Worm (Caenorhabditis elegans) whole organism, L4/young adult: Measurements from ENCODE around the gene srlf-11.

ENCODE experiments used
- dao-5 ChIP-seq: sonication (generic microtip); optimal IDR thresholded peaks from 2 replicates; lab custom pipeline; 2016; ENCODE audit warnings: missing genotype, missing genetic modification characterization, moderate library complexity, missing compliant biosample characterization
- him-1 ChIP-seq: sonication (generic microtip); optimal IDR thresholded peaks from 2 replicates; lab custom pipeline; 2016; ENCODE audit warnings: missing genotype, missing genetic modification reagents, missing genetic modification characterization, missing compliant biosample characterization

- TF ChIP-seq dao-5 (tag; lab: Kevin White, UChicago) (no peak), him-1 (tag; lab: Kevin White, UChicago) (no peak)
These were observed 18.3 kb downstream of the srlf-11 start for ce11 chrIV:10867370-10868146.
